Fruit fly (Drosophila melanogaster) Kc167 (cell line): ENCODE results near the gene cin.

Experiments used
- Sin3A ChIP-seq: fragments of >200 bp; optimal IDR thresholded peaks from 2 replicates; lab custom pipeline; 2018; ENCODE audit warnings: missing external identifiers
- h ChIP-seq: fragments of >200 bp; optimal IDR thresholded peaks from 3 replicates; lab custom pipeline; 2018; ENCODE audit warnings: missing external identifiers
- ttk ChIP-seq: sonication (Bioruptor generic); optimal IDR thresholded peaks from 2 replicates; lab custom pipeline; 2017; ENCODE audit warnings: missing external identifiers

dm6 chrX:245802-246201 is 9.7 kb upstream of the cin start, which contains the start of the genes CG3038 and G9a:
- TF ChIP-seq h (lab: Kevin White, UChicago) (no peak), Sin3A (lab: Kevin White, UChicago) (no peak), ttk (lab: Kevin White, UChicago) (no peak)
